Worm (Caenorhabditis elegans): ENCODE data around the gene C32H11.4.
A peak's percentile ranks its signal among the peaks of the same experiment; 100 is the strongest.

The C32H11.4 gene

ce11 chrIV:12883190-12883589 lies 37.9 kb upstream of the C32H11.4 start, which contains the start of gene ZK896.4:
Gene ZK896.4 (minus strand): TSS chrIV:12883290.
- TF ChIP-seq ceh-24 (tag; optimal IDR thresholded peaks at IDR 0.05) (no peak), pha-4 (tag; optimal IDR thresholded peaks at IDR 0.05) (no peak), hlh-15 (tag; optimal IDR thresholded peaks at IDR 0.05) (no peak), elt-4 (tag; optimal IDR thresholded peaks at IDR 0.05) (no peak), pqm-1 (tag; optimal IDR thresholded peaks at IDR 0.05) (no peak), F13H6.1 (tag; optimal IDR thresholded peaks at IDR 0.05) (no peak), ceh-2 (tag; optimal IDR thresholded peaks at IDR 0.05) (no peak), elt-2 (tag; optimal IDR thresholded peaks at IDR 0.05) (no peak), ceh-6 (GFP tag; optimal IDR thresholded peaks at IDR 0.05) (no peak), lin-11 (tag; optimal IDR thresholded peaks at IDR 0.05) (no peak), dve-1 (tag; optimal IDR thresholded peaks at IDR 0.05) (no peak)

ce11 chrIV:12886012-12886411 lies 35.1 kb upstream of the C32H11.4 start:
- TF ChIP-seq dmd-4 (tag; optimal IDR thresholded peaks at IDR 0.05; ENCODE audit: borderline replicate concordance) (no peak), ttx-3 (tag; optimal IDR thresholded peaks at IDR 0.05) (no peak), eyg-1 (tag; optimal IDR thresholded peaks at IDR 0.05) (no peak)

- TF ChIP-seq elt-2 (tag; optimal IDR thresholded peaks at IDR 0.05) (peak; percentile 4), rnt-1 (tag; optimal IDR thresholded peaks at IDR 0.05) (no peak)
These were observed 30.6 kb upstream of the C32H11.4 start, which contains the start of gene K08D8.6 for ce11 chrIV:12890445-12890844. Gene K08D8.6 (minus strand): TSS chrIV:12890508.

- no peak for TF ChIP-seq ref-2 (tag; optimal IDR thresholded peaks at IDR 0.05)
These were observed 30.0 kb upstream of the C32H11.4 start for ce11 chrIV:12891080-12891479.

- TF ChIP-seq ceh-22 (tag; optimal IDR thresholded peaks at IDR 0.05): no peak
- TF ChIP-seq ceh-18 (tag; optimal IDR thresholded peaks at IDR 0.05): no peak
- TF ChIP-seq fkh-6 (tag; optimal IDR thresholded peaks at IDR 0.05): no peak
- TF ChIP-seq elt-2 (tag; optimal IDR thresholded peaks at IDR 0.05): no peak
- TF ChIP-seq hlh-6 (tag; optimal IDR thresholded peaks at IDR 0.05): no peak
- TF ChIP-seq madf-2 (tag; optimal IDR thresholded peaks at IDR 0.05): no peak
- TF ChIP-seq K02D7.2 (tag; optimal IDR thresholded peaks at IDR 0.05): no peak
- TF ChIP-seq C38D4.7 (GFP tag; optimal IDR thresholded peaks at IDR 0.05): no peak
- TF ChIP-seq ets-4 (tag; optimal IDR thresholded peaks at IDR 0.05): no peak
- TF ChIP-seq fkh-10 (GFP tag; optimal IDR thresholded peaks at IDR 0.05): no peak
- TF ChIP-seq ceh-14 (tag; optimal IDR thresholded peaks at IDR 0.05): no peak
- TF ChIP-seq unc-86 (tag; optimal IDR thresholded peaks at IDR 0.05): no peak
- no peak for TF ChIP-seq ceh-6 (GFP tag; optimal IDR thresholded peaks at IDR 0.05)
- TF ChIP-seq ceh-24 (tag; optimal IDR thresholded peaks at IDR 0.05): no peak
- no peak for TF ChIP-seq ceh-30 (tag; optimal IDR thresholded peaks at IDR 0.05)
These were observed 28.9 kb upstream of the C32H11.4 start, which contains the start of gene K08D8.1 for ce11 chrIV:12892194-12892593. Gene K08D8.1 (plus strand): TSS chrIV:12892494.

ce11 chrIV:12893166-12893565 lies 27.9 kb upstream of the C32H11.4 start, which contains the start of gene K08D8.12:
Gene K08D8.12 (plus strand): TSS chrIV:12893466.
- no peak for TF ChIP-seq fkh-10 (GFP tag; optimal IDR thresholded peaks at IDR 0.05)
- no peak for TF ChIP-seq zip-5 (tag; optimal IDR thresholded peaks at IDR 0.05)
- TF ChIP-seq gmeb-2 (tag; optimal IDR thresholded peaks at IDR 0.05): no peak
- no peak for TF ChIP-seq ahr-1 (tag; optimal IDR thresholded peaks at IDR 0.05)
- no peak for TF ChIP-seq C08G9.2 (tag; optimal IDR thresholded peaks at IDR 0.05)

- TF ChIP-seq lin-11 (tag; optimal IDR thresholded peaks at IDR 0.05) (no peak), mec-3 (tag; optimal IDR thresholded peaks at IDR 0.05; ENCODE audit: borderline replicate concordance) (no peak), lim-6 (tag; optimal IDR thresholded peaks at IDR 0.05) (no peak), hlh-6 (tag; optimal IDR thresholded peaks at IDR 0.05) (no peak), ceh-45 (GFP tag; IDR thresholded peaks at IDR 0.05) (no peak), ets-4 (tag; optimal IDR thresholded peaks at IDR 0.05) (no peak), pqm-1 (tag; optimal IDR thresholded peaks at IDR 0.05) (no peak), tbx-2 (tag; optimal IDR thresholded peaks at IDR 0.05) (no peak), eyg-1 (tag; optimal IDR thresholded peaks at IDR 0.05) (no peak), ceh-9 (tag; optimal IDR thresholded peaks at IDR 0.05) (no peak), K09A11.1 (tag; optimal IDR thresholded peaks at IDR 0.05; ENCODE audit: insufficient read depth) (no peak), pax-1 (tag; optimal IDR thresholded peaks at IDR 0.05) (no peak), che-1 (tag; optimal IDR thresholded peaks at IDR 0.05) (no peak), ama-1 (optimal IDR thresholded peaks at IDR 0.05) (no peak), C38D4.7 (GFP tag; optimal IDR thresholded peaks at IDR 0.05) (no peak), fkh-10 (GFP tag; optimal IDR thresholded peaks at IDR 0.05) (no peak), fkh-6 (tag; optimal IDR thresholded peaks at IDR 0.05) (no peak), tbx-7 (tag; optimal IDR thresholded peaks at IDR 0.05) (no peak)
These were observed 26.1 kb upstream of the C32H11.4 start, which contains the start of gene K08D8.11 for ce11 chrIV:12894996-12895395. Gene K08D8.11 (plus strand): TSS chrIV:12895296.
